Fruit fly (Drosophila melanogaster): Measurements from ENCODE around the gene CG11034.
A peak's percentile ranks its signal among the peaks of the same experiment; 100 is the strongest.

CG11034 gene

dm6 chr2L:5799435-5800387, 5.5 kb upstream of the CG11034 start, which contains the start of gene CG9171 (continued):
- TF ChIP-seq Blimp-1 (GFP tag; optimal IDR thresholded peaks at IDR 0.05) (no peak), lz (GFP tag; optimal IDR thresholded peaks at IDR 0.05) (no peak), CG8119 (GFP tag; IDR thresholded peaks at IDR 0.05) (peak; percentile 44; the same call in 2 of the 3 replicates), Sox102F (GFP tag; optimal IDR thresholded peaks at IDR 0.05) (no peak), svp (GFP tag) (no peak), CG34406 (GFP tag; optimal IDR thresholded peaks at IDR 0.05) (no peak), CG31627 (GFP tag; optimal IDR thresholded peaks at IDR 0.05) (peak; percentile 16), Gug (GFP tag; IDR thresholded peaks at IDR 0.05) (peak; percentile 9; the same call in 1 of the 2 replicates), OdsH (GFP tag; optimal IDR thresholded peaks at IDR 0.05) (peak; percentile 10), Met (GFP tag; optimal IDR thresholded peaks at IDR 0.05) (no peak), acj6 (GFP tag; optimal IDR thresholded peaks at IDR 0.05) (no peak), fd85E (GFP tag; optimal IDR thresholded peaks at IDR 0.05) (no peak), Lpt (GFP tag; optimal IDR thresholded peaks at IDR 0.05) (no peak), vri (GFP tag; optimal IDR thresholded peaks at IDR 0.05) (no peak), dac (GFP tag; optimal IDR thresholded peaks at IDR 0.05) (no peak), CG6808 (GFP tag; optimal IDR thresholded peaks at IDR 0.05) (peak; percentile 32), CG16779 (tag; optimal IDR thresholded peaks at IDR 0.05) (peak; percentile 23), CG4318 (GFP tag; optimal IDR thresholded peaks at IDR 0.05) (no peak), cyc (GFP tag; optimal IDR thresholded peaks at IDR 0.05) (no peak)

dm6 chr2L:5800388-5800748, 4.8 kb upstream of the CG11034 start:
- no peak for TF ChIP-seq Sox15 (GFP tag; optimal IDR thresholded peaks at IDR 0.05)
- TF ChIP-seq Gug (GFP tag; IDR thresholded peaks at IDR 0.05): 0 out of 2 replicates have a peak, but pooled peaks have one; percentile 6

dm6 chr2L:5801926-5802325, 3.3 kb upstream of the CG11034 start, which contains the start of the genes CG14005 and CG7239:
TSS of gene CG14005 (minus strand) at chr2L:5801975.
TSS of gene CG7239 (plus strand) at chr2L:5802220.
- TF ChIP-seq fkh (GFP tag; optimal IDR thresholded peaks at IDR 0.05) (peak; percentile 37), CG9139 (GFP tag; optimal IDR thresholded peaks at IDR 0.05) (no peak), esn (GFP tag; optimal IDR thresholded peaks at IDR 0.05) (peak; percentile 8)

- TF ChIP-seq salr (GFP tag; optimal IDR thresholded peaks at IDR 0.05): no peak
- peak; percentile 57 for TF ChIP-seq svp (GFP tag)
These were observed 1.1 kb upstream of the CG11034 start for dm6 chr2L:5804077-5804476.

- TF ChIP-seq dac (GFP tag; optimal IDR thresholded peaks at IDR 0.05): no peak
- no peak for TF ChIP-seq CG8632 (GFP tag; optimal IDR thresholded peaks at IDR 0.05)
- no peak for TF ChIP-seq salr (GFP tag; optimal IDR thresholded peaks at IDR 0.05)
- TF ChIP-seq CG4318 (GFP tag; optimal IDR thresholded peaks at IDR 0.05): no peak
- TF ChIP-seq fd59A (GFP tag; optimal IDR thresholded peaks at IDR 0.05): no peak
- no peak for TF ChIP-seq CG11762 (GFP tag; optimal IDR thresholded peaks at IDR 0.05; ENCODE audit: insufficient read depth)
- TF ChIP-seq CG6163 (GFP tag; IDR thresholded peaks at IDR 0.05): no peak
- no peak for TF ChIP-seq CG6854 (GFP tag; optimal IDR thresholded peaks at IDR 0.05)
- no peak for TF ChIP-seq Hr39 (GFP tag; optimal IDR thresholded peaks at IDR 0.05)
- TF ChIP-seq Blimp-1 (GFP tag; optimal IDR thresholded peaks at IDR 0.05): no peak
- no peak for TF ChIP-seq cyc (GFP tag; optimal IDR thresholded peaks at IDR 0.05)
- TF ChIP-seq svp (GFP tag): no peak
- TF ChIP-seq CG16779 (tag; optimal IDR thresholded peaks at IDR 0.05): no peak
These were observed 6.1 kb downstream of the CG11034 start, which contains the start of gene CG43307 for dm6 chr2L:5811274-5811673. TSS of gene CG43307 (plus strand) at chr2L:5811574.

Measured in whole organism, prepupa.